Fruit fly (Drosophila melanogaster) whole organism, adult: ENCODE results near the gene Toll-9.

ENCODE experiments used
- CG11617 ChIP-seq: fragments of 200-800 bp; sonication (Bioruptor generic); optimal IDR thresholded peaks from 2 replicates; lab custom pipeline; 2017; ENCODE audit warnings: mild to moderate bottlenecking, missing biosample characterization, missing genetic modification reagents, missing genetic modification characterization
- CG12768 ChIP-seq: fragments of 200-800 bp; sonication (Bioruptor generic); optimal IDR thresholded peaks from 2 replicates; lab custom pipeline; 2017; ENCODE audit warnings: missing biosample characterization, missing genetic modification characterization, mild to moderate bottlenecking, moderate library complexity, missing genetic modification reagents
- CG14711 ChIP-seq: fragments of 200-800 bp; sonication (Bioruptor generic); optimal IDR thresholded peaks from 2 replicates; lab custom pipeline; 2018; ENCODE audit warnings: missing biosample characterization, mild to moderate bottlenecking, missing genetic modification characterization, moderate library complexity
- CG1620 ChIP-seq: fragments of 200-800 bp; sonication (Bioruptor generic); optimal IDR thresholded peaks from 2 replicates; lab custom pipeline; 2016; ENCODE audit warnings: missing biosample characterization, missing genetic modification characterization
- CG33017 ChIP-seq: fragments of 200-800 bp; sonication (Bioruptor generic); optimal IDR thresholded peaks from 2 replicates; lab custom pipeline; 2018; ENCODE audit warnings: missing biosample characterization, mild to moderate bottlenecking, missing genetic modification characterization, moderate library complexity
- CG5204 ChIP-seq: fragments of 200-800 bp; sonication (Bioruptor generic); optimal IDR thresholded peaks from 2 replicates; lab custom pipeline; 2016; ENCODE audit warnings: missing biosample characterization, missing genetic modification characterization
- CG7045 ChIP-seq: fragments of 200-800 bp; sonication (Bioruptor generic); optimal IDR thresholded peaks from 2 replicates; lab custom pipeline; 2017; ENCODE audit warnings: missing biosample characterization, mild to moderate bottlenecking, missing genetic modification characterization
- CG7101 ChIP-seq: fragments of 200-800 bp; sonication (Bioruptor generic); optimal IDR thresholded peaks from 2 replicates; lab custom pipeline; 2018; ENCODE audit warnings: missing biosample characterization, mild to moderate bottlenecking, missing genetic modification characterization, moderate library complexity
- Clk ChIP-seq: fragments of 200-800 bp; sonication (Bioruptor generic); optimal IDR thresholded peaks from 2 replicates; lab custom pipeline; 2017; ENCODE audit warnings: missing biosample characterization, missing genetic modification characterization
- Crg-1 ChIP-seq: fragments of 200-800 bp; sonication (Bioruptor generic); optimal IDR thresholded peaks from 2 replicates; lab custom pipeline; 2016; ENCODE audit warnings: missing biosample characterization, missing genetic modification characterization
- Hr96 ChIP-seq: fragments of 200-800 bp; sonication (Bioruptor generic); optimal IDR thresholded peaks from 2 replicates; lab custom pipeline; 2016; ENCODE audit warnings: missing biosample characterization, missing genetic modification characterization
- Mnt ChIP-seq: fragments of 200-800 bp; sonication (Bioruptor generic); optimal IDR thresholded peaks from 2 replicates; lab custom pipeline; 2016; ENCODE audit warnings: missing biosample characterization, mild to moderate bottlenecking, missing genetic modification characterization
- bab1 ChIP-seq: fragments of 200-800 bp; sonication (Bioruptor generic); optimal IDR thresholded peaks from 3 replicates; lab custom pipeline; 2019; ENCODE audit warnings: missing biosample characterization, mild to moderate bottlenecking, missing genetic modification characterization, moderate library complexity
- cic ChIP-seq: fragments of 200-800 bp; sonication (Bioruptor generic); optimal IDR thresholded peaks from 2 replicates; lab custom pipeline; 2017; ENCODE audit warnings: missing biosample characterization, mild to moderate bottlenecking, missing genetic modification characterization, moderate library complexity
- cnc ChIP-seq, 2 experiments: fragments of >200 bp; optimal IDR thresholded peaks; 2 replicates each; lab custom pipeline; 2017
- kay ChIP-seq: fragments of 200-800 bp; sonication (Bioruptor generic); peaks from one replicate; lab custom pipeline; 2016; ENCODE audit warnings: missing biosample characterization, missing genetic modification characterization, borderline replicate concordance
- ovo ChIP-seq: fragments of 200-800 bp; sonication (Bioruptor generic); optimal IDR thresholded peaks from 2 replicates; lab custom pipeline; 2016; ENCODE audit warnings: missing biosample characterization, missing genetic modification characterization
- pad ChIP-seq: fragments of 200-800 bp; sonication (Bioruptor generic); optimal IDR thresholded peaks from 3 replicates; lab custom pipeline; 2017; ENCODE audit warnings: missing biosample characterization, missing genetic modification characterization, mild to moderate bottlenecking, moderate library complexity, missing genetic modification reagents
- tj ChIP-seq: fragments of 200-800 bp; sonication (Bioruptor generic); optimal IDR thresholded peaks from 3 replicates; lab custom pipeline; 2017; ENCODE audit warnings: missing biosample characterization, mild to moderate bottlenecking, missing genetic modification characterization, moderate library complexity
- toe ChIP-seq: fragments of 200-800 bp; sonication (Bioruptor generic); optimal IDR thresholded peaks from 2 replicates; lab custom pipeline; 2016; ENCODE audit warnings: missing biosample characterization, missing genetic modification characterization

Gene Toll-9

DNA sequence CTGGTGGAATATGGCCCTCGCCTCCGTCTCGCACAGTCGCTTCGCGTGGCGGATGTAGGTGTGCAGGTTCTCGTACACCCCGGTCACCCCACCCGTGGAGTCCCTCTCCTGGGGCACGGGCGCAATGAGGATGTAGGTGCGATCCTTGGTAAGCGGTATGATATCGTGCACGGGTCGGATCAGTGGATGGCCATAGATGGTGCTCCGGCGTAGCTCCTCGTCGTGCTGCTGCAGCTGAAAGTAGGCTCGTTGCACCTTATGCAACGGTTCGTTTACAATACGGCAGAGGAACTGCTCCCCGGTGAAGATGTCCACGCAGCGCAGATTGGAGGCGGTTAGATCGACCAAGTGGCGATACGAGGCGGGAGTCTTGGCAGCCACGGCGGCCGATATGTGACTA lies 34.0 kb upstream of the Toll-9 start:
- TF ChIP-seq CG1620 (GFP tag; lab: Kevin White, UChicago) (no peak), cic (GFP tag; lab: Kevin White, UChicago) (no peak), CG7045 (no peak), Mnt (no peak), Clk (GFP tag; lab: Kevin White, UChicago) (no peak), Crg-1 (GFP tag; lab: Kevin White, UChicago) (no peak), cnc (optimal IDR thresholded peaks at IDR 0.05; lab: Kevin White, UChicago) (no peak), toe (GFP tag; lab: Kevin White, UChicago) (no peak), pad (no peak), CG33017 (tag; lab: Kevin White, UChicago) (no peak), tj (GFP tag; lab: Kevin White, UChicago) (no peak), bab1 (no peak), CG11617 (no peak), CG12768 (GFP tag; lab: Kevin White, UChicago) (no peak), ovo (no peak), CG14711 (tag; lab: Kevin White, UChicago) (no peak), CG7101 (tag; lab: Kevin White, UChicago) (no peak), kay (GFP tag; lab: Kevin White, UChicago) (no peak), CG5204 (GFP tag; lab: Kevin White, UChicago) (no peak), Hr96 (GFP tag; lab: Kevin White, UChicago) (no peak)

- TF ChIP-seq bab1 (peak; percentile 88), Hr96 (GFP tag; lab: Kevin White, UChicago) (peak; percentile 73), ovo (peak; percentile 61), CG12768 (GFP tag; lab: Kevin White, UChicago) (peak; percentile 73), cnc (optimal IDR thresholded peaks at IDR 0.05; lab: Kevin White, UChicago) (no peak), cic (GFP tag; lab: Kevin White, UChicago) (no peak), CG5204 (GFP tag; lab: Kevin White, UChicago) (peak; percentile 72), CG7045 (peak; percentile 79), Mnt (peak; percentile 31), toe (GFP tag; lab: Kevin White, UChicago) (peak; percentile 68), CG14711 (tag; lab: Kevin White, UChicago) (peak; percentile 79), Clk (GFP tag; lab: Kevin White, UChicago) (no peak), Crg-1 (GFP tag; lab: Kevin White, UChicago) (peak; percentile 55), CG11617 (peak; percentile 82), pad (peak; percentile 72), CG1620 (GFP tag; lab: Kevin White, UChicago) (peak; percentile 74), kay (GFP tag; lab: Kevin White, UChicago) (peak; percentile 91), CG7101 (tag; lab: Kevin White, UChicago) (peak; percentile 84), tj (GFP tag; lab: Kevin White, UChicago) (peak; percentile 76), CG33017 (tag; lab: Kevin White, UChicago) (peak; percentile 89)
Observed at dm6 chr3L:20399550-20400109, 33.1 kb upstream of the Toll-9 start.

DNA sequence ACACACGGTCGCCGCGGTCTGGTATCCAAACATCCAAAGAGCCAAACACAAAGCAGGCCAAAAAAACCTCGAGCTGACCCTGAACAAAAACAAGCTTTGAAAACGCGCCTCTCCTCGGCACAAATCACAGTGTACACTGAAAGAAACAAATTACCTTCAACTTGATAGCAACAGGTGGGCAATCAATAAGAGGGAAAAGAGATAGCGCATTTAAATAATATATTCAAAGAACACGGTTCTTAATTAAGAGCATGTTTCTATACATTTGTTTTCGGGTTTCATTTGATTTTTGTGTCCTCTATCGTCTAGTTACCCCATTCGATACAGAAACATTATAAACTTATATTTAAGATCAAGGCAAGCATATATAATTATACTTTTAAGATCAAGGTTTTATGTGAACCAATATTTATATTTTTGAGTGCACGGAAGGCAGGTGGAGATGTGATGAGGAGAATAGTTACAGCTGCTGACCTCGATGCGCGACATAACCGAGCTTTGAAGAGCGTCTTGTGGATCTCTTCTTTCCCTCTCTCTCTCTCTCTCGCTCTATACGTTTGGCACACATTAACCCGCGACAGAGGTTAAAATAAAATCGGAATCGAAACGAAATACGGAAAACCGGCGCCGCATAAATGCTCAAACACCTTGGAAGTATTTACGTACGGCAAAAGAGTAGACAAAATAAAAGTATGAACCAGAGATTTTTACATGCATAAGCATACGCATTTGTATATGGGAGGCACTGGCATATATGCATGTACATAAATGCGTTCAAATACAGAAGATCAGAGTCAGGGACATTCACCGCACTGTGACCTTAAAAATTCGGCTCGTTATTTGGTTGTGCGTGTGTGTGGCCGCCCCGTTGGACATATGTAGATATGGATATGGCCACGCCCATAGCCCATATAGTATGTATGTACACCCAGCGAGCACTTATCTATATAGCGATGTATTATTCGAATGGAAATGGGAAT lies 32.0 kb upstream of the Toll-9 start:
- TF ChIP-seq Mnt (no peak), Clk (GFP tag; lab: Kevin White, UChicago) (peak; percentile 36), CG1620 (GFP tag; lab: Kevin White, UChicago) (peak; percentile 4), CG5204 (GFP tag; lab: Kevin White, UChicago) (peak; percentile 60), CG7045 (peak; percentile 32), CG12768 (GFP tag; lab: Kevin White, UChicago) (peak; percentile 12), kay (GFP tag; lab: Kevin White, UChicago) (no peak), Crg-1 (GFP tag; lab: Kevin White, UChicago) (no peak), cnc (optimal IDR thresholded peaks at IDR 0.05; lab: Kevin White, UChicago) (no peak), CG7101 (tag; lab: Kevin White, UChicago) (peak; percentile 46), cic (GFP tag; lab: Kevin White, UChicago) (no peak), pad (no peak), ovo (no peak), CG33017 (tag; lab: Kevin White, UChicago) (peak; percentile 44), CG14711 (tag; lab: Kevin White, UChicago) (peak; percentile 30), tj (GFP tag; lab: Kevin White, UChicago) (no peak), toe (GFP tag; lab: Kevin White, UChicago) (peak; percentile 15), bab1 (peak; percentile 62), Hr96 (GFP tag; lab: Kevin White, UChicago) (no peak), CG11617 (peak; percentile 34)

dm6 chr3L:20397770-20398169 lies 31.2 kb upstream of the Toll-9 start:
- TF ChIP-seq Clk (GFP tag; lab: Kevin White, UChicago) (no peak), tj (GFP tag; lab: Kevin White, UChicago) (peak; percentile 43)

DNA sequence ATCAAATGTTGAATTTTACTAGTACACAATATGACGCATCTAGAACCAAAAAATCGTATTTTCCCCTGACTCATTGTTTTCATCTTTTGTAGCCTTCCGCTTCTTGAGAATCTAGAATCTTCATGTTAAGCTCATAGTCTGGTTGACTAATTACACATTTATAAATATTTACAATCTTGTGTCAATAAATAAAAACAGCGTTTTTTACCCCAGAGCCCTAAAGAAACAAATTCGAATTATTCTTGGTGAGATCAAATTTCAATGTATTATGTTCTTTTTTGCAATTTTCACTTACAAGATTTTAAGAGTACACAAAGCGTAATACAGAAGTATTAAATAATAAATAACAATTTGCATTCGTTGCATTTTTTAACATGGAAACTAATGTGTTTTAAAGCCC lies 29.5 kb upstream of the Toll-9 start:
- TF ChIP-seq CG33017 (tag; lab: Kevin White, UChicago) (no peak), kay (GFP tag; lab: Kevin White, UChicago) (peak; percentile 95), CG14711 (tag; lab: Kevin White, UChicago) (no peak), Crg-1 (GFP tag; lab: Kevin White, UChicago) (no peak), CG5204 (GFP tag; lab: Kevin White, UChicago) (no peak)
